Fruit fly (Drosophila melanogaster): ENCODE measurements around the gene CG34377.

- TF ChIP-seq D (optimal IDR thresholded peaks at IDR 0.05), result no peak
- TF ChIP-seq D (GFP tag; optimal IDR thresholded peaks at IDR 0.05), result no peak
- no peak for TF ChIP-seq CG8089 (GFP tag; optimal IDR thresholded peaks at IDR 0.05)
- no peak for TF ChIP-seq CG3726 (GFP tag; IDR thresholded peaks at IDR 0.05)
- TF ChIP-seq ranshi (GFP tag; IDR thresholded peaks at IDR 0.05), result no peak
- TF ChIP-seq CG10565 (GFP tag; optimal IDR thresholded peaks at IDR 0.05), result no peak
- no peak for TF ChIP-seq Stat92E (GFP tag; optimal IDR thresholded peaks at IDR 0.05)
- no peak for TF ChIP-seq dm (GFP tag; optimal IDR thresholded peaks at IDR 0.05)
- no peak for TF ChIP-seq al (GFP tag; IDR thresholded peaks at IDR 0.05)
- no peak for TF ChIP-seq CG4730 (GFP tag; IDR thresholded peaks at IDR 0.05)
- no peak for TF ChIP-seq E2f2 (GFP tag; IDR thresholded peaks at IDR 0.05)
- no peak for TF ChIP-seq eyg (GFP tag; optimal IDR thresholded peaks at IDR 0.05)
- TF ChIP-seq mam (GFP tag; optimal IDR thresholded peaks at IDR 0.05), result no peak
- TF ChIP-seq CG1024 (GFP tag; IDR thresholded peaks at IDR 0.05), result no peak
These were observed 18.3 kb upstream of the CG34377 start, which contains the start of gene CG5386 for dm6 chr3R:22342151-22342550.
